Worm (Caenorhabditis elegans) whole organism, L1 larva: ENCODE results near the gene srm-4.

Experiments used
- C04F5.9 ChIP-seq: sonication (generic microtip); optimal IDR thresholded peaks from 2 replicates; lab custom pipeline; 2016; ENCODE audit warnings: missing genetic modification characterization, missing compliant biosample characterization
- C16A3.4 ChIP-seq: fragments of 150-350 bp; optimal IDR thresholded peaks from 2 replicates; lab custom pipeline; 2014; ENCODE audit warnings: missing biosample characterization, missing genetic modification characterization
- C34B4.2 ChIP-seq: sonication (generic microtip); optimal IDR thresholded peaks from 2 replicates; lab custom pipeline; 2017; ENCODE audit warnings: mild to moderate bottlenecking, missing genetic modification characterization, missing compliant biosample characterization
- F16B12.6 ChIP-seq: fragments of 150-350 bp; optimal IDR thresholded peaks from 2 replicates; lab custom pipeline; 2014; ENCODE audit warnings: missing biosample characterization, missing genetic modification characterization
- Y116A8C.19 ChIP-seq: sonication (generic microtip); optimal IDR thresholded peaks from 2 replicates; lab custom pipeline; 2016; ENCODE audit warnings: missing compliant biosample characterization, missing genetic modification characterization, borderline replicate concordance
- aha-1 ChIP-seq: fragments of 150-350 bp; optimal IDR thresholded peaks from 2 replicates; lab custom pipeline; 2014; ENCODE audit warnings: missing biosample characterization, missing genetic modification characterization
- alr-1 ChIP-seq: fragments of 200-800 bp; sonication (Bioruptor generic); optimal IDR thresholded peaks from 2 replicates; lab custom pipeline; 2018; ENCODE audit warnings: borderline replicate concordance, mild to moderate bottlenecking, missing genetic modification characterization, missing compliant biosample characterization
- aly-2 ChIP-seq: fragments of 150-350 bp; optimal IDR thresholded peaks from 2 replicates; lab custom pipeline; 2014; ENCODE audit warnings: missing biosample characterization, missing genetic modification characterization
- ceh-88 ChIP-seq: fragments of 200-800 bp; sonication (Bioruptor generic); IDR thresholded peaks from 2 replicates; pipeline ENCODE4 v1.3.6; 2022; ENCODE audit warnings: missing genetic modification characterization, missing compliant biosample characterization
- ceh-90 ChIP-seq: sonication (generic microtip); optimal IDR thresholded peaks from 2 replicates; lab custom pipeline; 2016; ENCODE audit warnings: missing genetic modification characterization, missing compliant biosample characterization
- ces-1 ChIP-seq: fragments of 150-350 bp; optimal IDR thresholded peaks from 2 replicates; lab custom pipeline; 2014; ENCODE audit warnings: missing biosample characterization, missing genetic modification reagents, missing genetic modification characterization
- dsc-1 ChIP-seq: sonication (generic microtip); optimal IDR thresholded peaks from 2 replicates; lab custom pipeline; 2016; ENCODE audit warnings: mild to moderate bottlenecking, missing genetic modification characterization, missing compliant biosample characterization
- efl-3 ChIP-seq: fragments of 200-800 bp; sonication (Bioruptor generic); optimal IDR thresholded peaks from 2 replicates; lab custom pipeline; 2018; ENCODE audit warnings: mild to moderate bottlenecking, missing genetic modification characterization, missing compliant biosample characterization
- egl-27 ChIP-seq, 2 experiments: fragments of 150-350 bp in 1 of 2; sonication (generic microtip); optimal IDR thresholded peaks; 3 replicates each; lab custom pipeline; 2017 to 2018; ENCODE audit warnings: missing biosample characterization in 2 of 2, missing genetic modification characterization in 2 of 2, missing genetic modification reagents in 2 of 2
- elt-2 ChIP-seq: sonication (generic microtip); optimal IDR thresholded peaks from 2 replicates; lab custom pipeline; 2016; ENCODE audit warnings: missing genetic modification characterization, mild to moderate bottlenecking, inconsistent platforms, missing compliant biosample characterization, missing genetic modification reagents
- elt-3 ChIP-seq, 6 experiments: fragments of 150-350 bp in 1 of 6; sonication (generic microtip); optimal IDR thresholded peaks; 2 replicates each; lab custom pipeline; 2017 to 2018; ENCODE audit warnings: missing biosample characterization in 6 of 6, missing genetic modification characterization in 6 of 6, inconsistent platforms in 1 of 6
- fkh-4 ChIP-seq: sonication (generic microtip); optimal IDR thresholded peaks from 2 replicates; lab custom pipeline; 2016; ENCODE audit warnings: missing compliant biosample characterization, missing genetic modification characterization, borderline replicate concordance
- fos-1 ChIP-seq: fragments of 150-350 bp; optimal IDR thresholded peaks from 2 replicates; lab custom pipeline; 2014; ENCODE audit warnings: missing biosample characterization, missing genetic modification characterization
- grh-1 ChIP-seq: fragments of 200-800 bp; sonication (Bioruptor generic); IDR thresholded peaks from 2 replicates; pipeline ENCODE4 v1.3.6; 2022; ENCODE audit warnings: missing genetic modification reagents, missing genetic modification characterization, missing compliant biosample characterization
- hlh-17 ChIP-seq: fragments of 200-800 bp; sonication (Bioruptor generic); optimal IDR thresholded peaks from 2 replicates; lab custom pipeline; 2018; ENCODE audit warnings: missing genetic modification characterization, mild to moderate bottlenecking, missing compliant biosample characterization, moderate library complexity, borderline replicate concordance
- hpl-2 ChIP-seq: fragments of 150-350 bp; optimal IDR thresholded peaks from 2 replicates; lab custom pipeline; 2014; ENCODE audit warnings: missing biosample characterization, missing genetic modification reagents, missing genetic modification characterization
- lin-13 ChIP-seq: fragments of 150-350 bp; optimal IDR thresholded peaks from 2 replicates; lab custom pipeline; 2014; ENCODE audit warnings: missing biosample characterization, missing genetic modification reagents, missing genetic modification characterization
- lin-14 ChIP-seq: fragments of 200-800 bp; sonication (Bioruptor generic); optimal IDR thresholded peaks from 2 replicates; lab custom pipeline; 2018; ENCODE audit warnings: mild to moderate bottlenecking, missing genetic modification characterization, moderate library complexity, missing compliant biosample characterization
- lin-35 ChIP-seq, 2 experiments: fragments of 150-350 bp; optimal IDR thresholded peaks; 2 replicates each; lab custom pipeline; 2014; ENCODE audit warnings: missing biosample characterization in 2 of 2, missing genetic modification characterization in 2 of 2, missing genetic modification reagents in 2 of 2
- mep-1 ChIP-seq: fragments of 150-350 bp; optimal IDR thresholded peaks from 2 replicates; lab custom pipeline; 2014; ENCODE audit warnings: missing biosample characterization, missing genetic modification characterization
- nhr-11 ChIP-seq: fragments of 150-350 bp; optimal IDR thresholded peaks from 2 replicates; lab custom pipeline; 2014; ENCODE audit warnings: missing biosample characterization, missing genetic modification characterization
- nhr-12 ChIP-seq: sonication (generic microtip); optimal IDR thresholded peaks from 2 replicates; lab custom pipeline; 2017; ENCODE audit warnings: missing biosample characterization, missing genetic modification characterization
- nhr-19 ChIP-seq: fragments of 200-800 bp; sonication (Bioruptor generic); conservative IDR thresholded peaks from 2 replicates; pipeline ENCODE4 v1.3.6; 2022; ENCODE audit warnings: missing genetic modification characterization, missing compliant biosample characterization
- nhr-20 ChIP-seq: sonication (generic microtip); optimal IDR thresholded peaks from 2 replicates; lab custom pipeline; 2016; ENCODE audit warnings: mild to moderate bottlenecking, missing genetic modification characterization, missing compliant biosample characterization
- nhr-237 ChIP-seq: fragments of 150-350 bp; optimal IDR thresholded peaks from 2 replicates; lab custom pipeline; 2014; ENCODE audit warnings: missing biosample characterization, missing genetic modification characterization
- nhr-28 ChIP-seq: fragments of 150-350 bp; optimal IDR thresholded peaks from 2 replicates; lab custom pipeline; 2014; ENCODE audit warnings: missing biosample characterization, missing genetic modification characterization
- nhr-71 ChIP-seq: sonication (generic microtip); optimal IDR thresholded peaks from 2 replicates; lab custom pipeline; 2016; ENCODE audit warnings: mild to moderate bottlenecking, missing genetic modification characterization, moderate library complexity, missing compliant biosample characterization
- nhr-76 ChIP-seq: sonication (generic microtip); optimal IDR thresholded peaks from 2 replicates; lab custom pipeline; 2017; ENCODE audit warnings: missing biosample characterization, missing genetic modification characterization
- nhr-77 ChIP-seq: fragments of 150-350 bp; optimal IDR thresholded peaks from 2 replicates; lab custom pipeline; 2014; ENCODE audit warnings: missing biosample characterization, missing genetic modification characterization
- nhr-84 ChIP-seq: sonication (generic microtip); optimal IDR thresholded peaks from 2 replicates; lab custom pipeline; 2017; ENCODE audit warnings: missing biosample characterization, missing genetic modification characterization
- nhr-85 ChIP-seq: sonication (generic microtip); peaks from one replicate; lab custom pipeline; 2016; ENCODE audit warnings: missing genetic modification characterization, inconsistent platforms, missing compliant biosample characterization
- nhr-90 ChIP-seq: sonication (generic microtip); optimal IDR thresholded peaks from 2 replicates; lab custom pipeline; 2016; ENCODE audit warnings: mild to moderate bottlenecking, missing genetic modification characterization, missing compliant biosample characterization; ENCODE audit not compliant: poor library complexity
- pag-3 ChIP-seq: sonication (generic microtip); optimal IDR thresholded peaks from 2 replicates; lab custom pipeline; 2017; ENCODE audit warnings: missing genetic modification characterization, mild to moderate bottlenecking, missing compliant biosample characterization, antibody characterized with exemption, borderline replicate concordance; ENCODE audit not compliant: insufficient read depth
- pax-3 ChIP-seq: fragments of 200-800 bp; sonication (Bioruptor generic); optimal IDR thresholded peaks from 2 replicates; lab custom pipeline; 2018; ENCODE audit warnings: mild to moderate bottlenecking, missing genetic modification characterization, moderate library complexity, missing compliant biosample characterization
- rnt-1 ChIP-seq: sonication (generic microtip); optimal IDR thresholded peaks from 2 replicates; lab custom pipeline; 2016; ENCODE audit warnings: mild to moderate bottlenecking, missing genetic modification characterization, moderate library complexity, missing compliant biosample characterization
- snpc-4 ChIP-seq: fragments of 150-350 bp; optimal IDR thresholded peaks from 2 replicates; lab custom pipeline; 2014; ENCODE audit warnings: missing biosample characterization, missing genetic modification characterization
- snu-23 ChIP-seq: sonication (generic microtip); optimal IDR thresholded peaks from 2 replicates; lab custom pipeline; 2016; ENCODE audit warnings: missing genetic modification characterization, missing compliant biosample characterization
- sox-4 ChIP-seq: sonication (generic microtip); optimal IDR thresholded peaks from 2 replicates; lab custom pipeline; 2016; ENCODE audit warnings: missing genetic modification characterization, missing compliant biosample characterization
- swsn-7 ChIP-seq: sonication (generic microtip); optimal IDR thresholded peaks from 2 replicates; lab custom pipeline; 2016; ENCODE audit warnings: missing genetic modification characterization, missing compliant biosample characterization
- tlp-1 ChIP-seq: fragments of 150-350 bp; optimal IDR thresholded peaks from 2 replicates; lab custom pipeline; 2014; ENCODE audit warnings: missing biosample characterization, missing genetic modification characterization
- unc-130 ChIP-seq: fragments of 150-350 bp; optimal IDR thresholded peaks from 2 replicates; lab custom pipeline; 2017; ENCODE audit warnings: missing biosample characterization, missing genetic modification characterization, inconsistent platforms
- unc-30 ChIP-seq: sonication (generic microtip); optimal IDR thresholded peaks from 2 replicates; lab custom pipeline; 2017; ENCODE audit warnings: missing biosample characterization, missing genetic modification characterization
- unc-62 ChIP-seq: fragments of 150-350 bp; optimal IDR thresholded peaks from 2 replicates; lab custom pipeline; 2014; ENCODE audit warnings: missing biosample characterization, missing genetic modification reagents, missing genetic modification characterization
- unc-86 ChIP-seq: sonication (generic microtip); optimal IDR thresholded peaks from 2 replicates; lab custom pipeline; 2016; ENCODE audit warnings: missing genetic modification characterization, missing compliant biosample characterization
- xbp-1 ChIP-seq: sonication (generic microtip); optimal IDR thresholded peaks from 2 replicates; lab custom pipeline; 2016; ENCODE audit warnings: missing genetic modification characterization, missing compliant biosample characterization
- zag-1 ChIP-seq: fragments of 150-350 bp; optimal IDR thresholded peaks from 2 replicates; lab custom pipeline; 2014; ENCODE audit warnings: missing biosample characterization, missing genetic modification characterization
- zip-4 ChIP-seq: fragments of 200-800 bp; sonication (Bioruptor generic); optimal IDR thresholded peaks from 2 replicates; lab custom pipeline; 2018; ENCODE audit warnings: mild to moderate bottlenecking, missing genetic modification characterization, moderate library complexity, missing compliant biosample characterization
- ztf-4 ChIP-seq: fragments of 150-350 bp; optimal IDR thresholded peaks from 2 replicates; lab custom pipeline; 2014; ENCODE audit warnings: missing biosample characterization, missing genetic modification characterization

srm-4 gene

ce11 chrV:14350949-14351348 is 17.7 kb downstream of the srm-4 start:
- no peak for TF ChIP-seq efl-3 (GFP tag; lab: Kevin White, UChicago)
- peak; percentile 13 to 19 for TF ChIP-seq egl-27 (tag; optimal IDR thresholded peaks at IDR 0.05; lab: Kevin White, UChicago)
- TF ChIP-seq elt-3 (tag; optimal IDR thresholded peaks at IDR 0.05; lab: Kevin White, UChicago), result peak in 4 of 6 experiments; percentile 15 to 82 (median 30)
- peak; percentile 20 for TF ChIP-seq F16B12.6 (tag; lab: Kevin White, UChicago)
- TF ChIP-seq nhr-19 (GFP tag; lab: Robert Waterston, UW), result peak; percentile 66
- TF ChIP-seq ceh-90 (tag; lab: Kevin White, UChicago), result no peak
- TF ChIP-seq C04F5.9 (tag; lab: Kevin White, UChicago), result no peak
- TF ChIP-seq zag-1 (tag; lab: Kevin White, UChicago), result no peak
- peak; percentile 74 for TF ChIP-seq C16A3.4 (tag; lab: Kevin White, UChicago)
- TF ChIP-seq snpc-4, result peak; percentile 62
- TF ChIP-seq nhr-20 (tag; lab: Kevin White, UChicago), result peak; percentile 85
- no peak for TF ChIP-seq ztf-4 (tag; lab: Kevin White, UChicago)
- TF ChIP-seq ceh-88, result no peak
- TF ChIP-seq mep-1 (tag; lab: Kevin White, UChicago), result peak; percentile 71
- TF ChIP-seq nhr-71 (tag; lab: Kevin White, UChicago), result peak; percentile 82
- peak; percentile 25 for TF ChIP-seq fos-1
- TF ChIP-seq nhr-90, result peak; percentile 45
- no peak for TF ChIP-seq hlh-17 (GFP tag; lab: Kevin White, UChicago)
- TF ChIP-seq nhr-11 (tag; lab: Kevin White, UChicago), result no peak
- no peak for TF ChIP-seq pag-3 (tag; lab: Kevin White, UChicago)
- TF ChIP-seq nhr-12 (tag; lab: Kevin White, UChicago), result no peak
- TF ChIP-seq grh-1 (GFP tag; lab: Robert Waterston, UW), result peak; percentile 56; the same call in 1 of the 2 replicates
- TF ChIP-seq nhr-28 (tag; lab: Kevin White, UChicago), result no peak
- TF ChIP-seq lin-35 (GFP tag; optimal IDR thresholded peaks at IDR 0.05; lab: Kevin White, UChicago), result peak; percentile 83 to 85
- TF ChIP-seq ces-1 (GFP tag; lab: Kevin White, UChicago), result no peak
- peak; percentile 96 for TF ChIP-seq lin-14 (GFP tag; lab: Kevin White, UChicago)
- TF ChIP-seq Y116A8C.19 (tag; lab: Kevin White, UChicago), result no peak
- TF ChIP-seq nhr-237 (tag; lab: Kevin White, UChicago), result peak; percentile 58
- TF ChIP-seq hpl-2 (GFP tag; lab: Kevin White, UChicago), result peak; percentile 38
- TF ChIP-seq fkh-4, result no peak
- TF ChIP-seq elt-2 (tag; lab: Kevin White, UChicago), result peak; percentile 8
- peak; percentile 63 for TF ChIP-seq lin-13 (GFP tag; lab: Kevin White, UChicago)
- TF ChIP-seq nhr-77 (tag; lab: Kevin White, UChicago), result peak; percentile 86
- TF ChIP-seq aly-2 (tag; lab: Kevin White, UChicago), result no peak
- TF ChIP-seq unc-130 (tag; lab: Kevin White, UChicago), result peak; percentile 51
- TF ChIP-seq snu-23 (GFP tag; lab: Kevin White, UChicago), result peak; percentile 91
- no peak for TF ChIP-seq nhr-84 (tag; lab: Kevin White, UChicago)
- TF ChIP-seq nhr-85 (tag; lab: Kevin White, UChicago), result peak; percentile 77
- no peak for TF ChIP-seq zip-4 (GFP tag; lab: Kevin White, UChicago)
- peak; percentile 8 for TF ChIP-seq sox-4 (tag; lab: Kevin White, UChicago)
- peak; percentile 73 for TF ChIP-seq rnt-1 (tag; lab: Kevin White, UChicago)
- no peak for TF ChIP-seq unc-62 (GFP tag; lab: Kevin White, UChicago)
- TF ChIP-seq unc-86 (tag; lab: Kevin White, UChicago), result peak; percentile 73
- TF ChIP-seq swsn-7 (tag; lab: Kevin White, UChicago), result peak; percentile 79
- TF ChIP-seq xbp-1 (tag; lab: Kevin White, UChicago), result peak; percentile 71
- TF ChIP-seq nhr-76 (tag; lab: Kevin White, UChicago), result no peak
- no peak for TF ChIP-seq aha-1 (tag; lab: Kevin White, UChicago)
- no peak for TF ChIP-seq C34B4.2 (tag; lab: Kevin White, UChicago)
- no peak for TF ChIP-seq alr-1 (tag; lab: Kevin White, UChicago)
- peak; percentile 85 for TF ChIP-seq pax-3 (tag; lab: Kevin White, UChicago)
- TF ChIP-seq unc-30 (tag; lab: Kevin White, UChicago), result no peak
- peak; percentile 35 for TF ChIP-seq dsc-1
- no peak for TF ChIP-seq tlp-1 (tag; lab: Kevin White, UChicago)
